Worm (Caenorhabditis elegans): ENCODE results near the gene T07G12.2.

- TF ChIP-seq ceh-6 (GFP tag; optimal IDR thresholded peaks at IDR 0.05) (no peak), hlh-6 (tag; optimal IDR thresholded peaks at IDR 0.05) (no peak), pha-4 (tag; optimal IDR thresholded peaks at IDR 0.05) (no peak), K02D7.2 (tag; optimal IDR thresholded peaks at IDR 0.05) (no peak), pqm-1 (tag; optimal IDR thresholded peaks at IDR 0.05) (no peak), ets-4 (tag; optimal IDR thresholded peaks at IDR 0.05) (no peak), dmd-4 (tag; optimal IDR thresholded peaks at IDR 0.05; ENCODE audit: borderline replicate concordance) (no peak), pag-3 (tag; optimal IDR thresholded peaks at IDR 0.05; ENCODE audit: borderline replicate concordance) (no peak), ama-1 (optimal IDR thresholded peaks at IDR 0.05) (no peak), fkh-10 (GFP tag; optimal IDR thresholded peaks at IDR 0.05) (no peak), unc-3 (GFP tag; conservative IDR thresholded peaks at IDR 0.05) (no peak), unc-3 (tag; optimal IDR thresholded peaks at IDR 0.05) (no peak), ttx-3 (tag; optimal IDR thresholded peaks at IDR 0.05) (no peak)
These were observed 3.1 kb downstream of the T07G12.2 start, which contains the start of gene T07G12.3 for ce11 chrIV:10533639-10534038.
